Worm (Caenorhabditis elegans) whole organism, L2 larva: ENCODE measurements around the gene R102.3.

ENCODE experiments used
- R02D3.7 ChIP-seq: fragments of 150-350 bp; optimal IDR thresholded peaks from 2 replicates; lab custom pipeline; 2014; ENCODE audit warnings: missing biosample characterization, missing genetic modification characterization
- crh-2 ChIP-seq: sonication (generic microtip); optimal IDR thresholded peaks from 2 replicates; lab custom pipeline; 2017; ENCODE audit warnings: missing biosample characterization, missing genetic modification characterization
- lin-13 ChIP-seq: fragments of 150-350 bp; optimal IDR thresholded peaks from 2 replicates; lab custom pipeline; 2014; ENCODE audit warnings: missing biosample characterization, missing genetic modification reagents, missing genetic modification characterization
- lsy-2 ChIP-seq, 2 experiments: fragments of 150-350 bp in 1 of 2; sonication (generic microtip) in 1 of 2; optimal IDR thresholded peaks; 2 replicates each; lab custom pipeline; 2014 to 2017; ENCODE audit warnings: missing biosample characterization in 2 of 2, missing genetic modification characterization in 2 of 2
- snpc-4 ChIP-seq: fragments of 150-350 bp; optimal IDR thresholded peaks from 2 replicates; lab custom pipeline; 2014; ENCODE audit warnings: missing biosample characterization, missing genetic modification characterization
- unc-62 ChIP-seq: fragments of 150-350 bp; optimal IDR thresholded peaks from 2 replicates; lab custom pipeline; 2014; ENCODE audit warnings: missing biosample characterization, missing genetic modification reagents, missing genetic modification characterization

DNA sequence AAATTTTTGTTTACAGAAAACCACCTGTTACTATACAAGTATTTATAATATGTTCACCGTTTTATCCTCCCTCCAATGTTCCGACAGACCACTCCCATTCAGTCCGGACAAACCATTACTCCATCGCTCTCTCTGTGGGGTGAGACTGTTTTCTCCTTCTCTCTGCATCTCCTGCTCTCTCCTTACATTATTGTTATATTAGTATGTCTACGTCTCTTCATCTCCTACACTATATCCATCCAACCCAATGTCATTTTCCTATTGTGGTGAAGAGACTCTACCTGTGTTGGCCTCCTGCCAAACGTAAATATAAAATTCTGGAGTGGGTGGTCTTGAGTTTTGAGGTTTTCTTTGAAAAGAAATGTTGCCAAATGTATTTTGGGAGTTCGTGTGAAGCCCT, 25.3 kb downstream of the R102.3 start:
- TF ChIP-seq crh-2 (tag; lab: Kevin White, UChicago) (no peak), unc-62 (GFP tag; lab: Kevin White, UChicago) (no peak), lin-13 (GFP tag; lab: Kevin White, UChicago) (no peak), snpc-4 (tag; lab: Kevin White, UChicago) (no peak), lsy-2 (tag; optimal IDR thresholded peaks at IDR 0.05; lab: Kevin White, UChicago) (no peak), R02D3.7 (no peak)
